Worm (Caenorhabditis elegans) whole organism, L4/young adult: ENCODE data around the gene pas-7.

Experiments
- W03F9.2 ChIP-seq: fragments of 150-350 bp; optimal IDR thresholded peaks from 2 replicates; lab custom pipeline; 2014; ENCODE audit warnings: missing biosample characterization, missing genetic modification characterization
- dao-5 ChIP-seq: sonication (generic microtip); optimal IDR thresholded peaks from 2 replicates; lab custom pipeline; 2016; ENCODE audit warnings: missing genotype, missing genetic modification characterization, moderate library complexity, missing compliant biosample characterization
- him-1 ChIP-seq: sonication (generic microtip); optimal IDR thresholded peaks from 2 replicates; lab custom pipeline; 2016; ENCODE audit warnings: missing genotype, missing genetic modification reagents, missing genetic modification characterization, missing compliant biosample characterization

pas-7 gene

DNA sequence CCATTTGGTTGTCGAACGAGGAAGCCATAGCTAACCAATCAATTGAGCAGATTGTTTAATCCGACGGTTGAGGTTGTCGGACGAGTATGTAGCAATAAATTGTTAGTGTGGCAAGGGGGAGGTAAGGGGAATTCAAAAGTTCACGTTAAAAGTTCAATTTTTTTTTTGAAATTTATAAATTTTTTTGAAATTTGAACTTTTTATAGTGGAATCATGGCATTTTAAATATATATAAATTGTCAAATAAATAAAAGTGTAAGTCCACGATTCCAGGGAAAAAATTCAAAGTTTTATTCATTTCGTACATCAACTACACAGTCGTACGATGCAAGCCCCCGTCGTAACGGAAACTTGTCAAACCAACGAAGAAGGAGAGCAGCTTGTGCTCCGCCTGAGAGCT lies 8.7 kb upstream of the pas-7 start, which contains the start of the genes ZK945.7 and ZK945.8:
Gene ZK945.7, minus strand, starts transcription at position 101 of the 400 bp plus-strand sequence.
Gene ZK945.8, plus strand, starts transcription at position 275 of the 400 bp plus-strand sequence.
- TF ChIP-seq dao-5 (tag; lab: Kevin White, UChicago) = no peak
- no peak for TF ChIP-seq W03F9.2 (tag; lab: Kevin White, UChicago)
- no peak for TF ChIP-seq him-1 (tag; lab: Kevin White, UChicago)

- TF ChIP-seq dao-5 (tag; lab: Kevin White, UChicago) = no peak
- no peak for TF ChIP-seq him-1 (tag; lab: Kevin White, UChicago)
- no peak for TF ChIP-seq W03F9.2 (tag; lab: Kevin White, UChicago)
These were observed 7.2 kb upstream of the pas-7 start, which contains the start of gene ZK945.6 for ce11 chrII:10106870-10107269. TSS of gene ZK945.6 (minus strand) at chrII:10106970.

- TF ChIP-seq dao-5 (tag; lab: Kevin White, UChicago) = no peak
- no peak for TF ChIP-seq him-1 (tag; lab: Kevin White, UChicago)
- TF ChIP-seq W03F9.2 (tag; lab: Kevin White, UChicago) = no peak
These were observed 6.0 kb upstream of the pas-7 start, which contains the start of gene ZK945.4 for ce11 chrII:10105604-10106003. TSS of gene ZK945.4 (minus strand) at chrII:10105704.

DNA sequence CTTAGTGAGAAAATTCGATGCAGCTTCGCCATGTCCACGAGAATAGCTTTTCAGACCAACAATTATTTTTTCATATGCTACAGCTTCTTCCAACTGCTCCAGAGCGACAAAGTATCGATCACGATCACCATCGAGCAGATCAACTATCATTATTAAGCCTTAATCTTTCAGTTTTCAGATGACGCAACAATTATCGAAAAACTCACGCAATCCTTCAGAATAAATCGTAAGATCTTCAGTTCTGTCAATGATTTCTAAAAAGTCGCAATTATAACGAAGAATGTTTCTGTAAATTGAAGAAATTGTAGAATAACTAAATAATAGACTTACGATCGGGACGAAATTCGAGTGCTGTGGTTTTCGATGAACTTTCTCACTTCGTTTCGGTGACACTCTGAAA lies 3.6 kb upstream of the pas-7 start:
- no peak for TF ChIP-seq him-1 (tag; lab: Kevin White, UChicago)
- TF ChIP-seq W03F9.2 (tag; lab: Kevin White, UChicago) = no peak
- no peak for TF ChIP-seq dao-5 (tag; lab: Kevin White, UChicago)

- no peak for TF ChIP-seq W03F9.2 (tag; lab: Kevin White, UChicago)
- TF ChIP-seq dao-5 (tag; lab: Kevin White, UChicago) = no peak
- no peak for TF ChIP-seq him-1 (tag; lab: Kevin White, UChicago)
These were observed 582 bp downstream of the pas-7 start for ce11 chrII:10099072-10099471.

DNA sequence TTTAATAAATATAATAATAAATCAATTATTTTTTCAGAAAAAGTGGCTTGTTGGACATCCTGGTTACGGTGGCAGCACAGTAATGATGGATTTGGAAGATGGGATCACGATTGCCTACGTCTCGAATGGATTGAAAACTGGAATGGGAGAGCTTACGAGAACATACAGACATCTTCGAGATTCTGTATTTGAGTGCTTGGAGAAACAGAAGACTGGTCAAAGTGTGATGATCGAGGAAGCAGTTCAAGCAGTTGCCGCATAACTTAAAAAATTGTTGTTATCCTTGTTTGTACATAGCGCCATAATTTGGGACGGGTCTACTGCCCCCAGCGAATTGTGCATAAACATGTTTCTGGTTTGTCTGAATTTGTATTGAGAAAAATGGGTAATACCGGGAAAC lies 1.2 kb downstream of the pas-7 start:
- no peak for TF ChIP-seq dao-5 (tag; lab: Kevin White, UChicago)
- TF ChIP-seq W03F9.2 (tag; lab: Kevin White, UChicago) = no peak
- TF ChIP-seq him-1 (tag; lab: Kevin White, UChicago) = no peak

ce11 chrII:10095224-10095623 lies 4.4 kb downstream of the pas-7 start:
- TF ChIP-seq W03F9.2 (tag; lab: Kevin White, UChicago) (no peak), him-1 (tag; lab: Kevin White, UChicago) (no peak), dao-5 (tag; lab: Kevin White, UChicago) (no peak)

DNA sequence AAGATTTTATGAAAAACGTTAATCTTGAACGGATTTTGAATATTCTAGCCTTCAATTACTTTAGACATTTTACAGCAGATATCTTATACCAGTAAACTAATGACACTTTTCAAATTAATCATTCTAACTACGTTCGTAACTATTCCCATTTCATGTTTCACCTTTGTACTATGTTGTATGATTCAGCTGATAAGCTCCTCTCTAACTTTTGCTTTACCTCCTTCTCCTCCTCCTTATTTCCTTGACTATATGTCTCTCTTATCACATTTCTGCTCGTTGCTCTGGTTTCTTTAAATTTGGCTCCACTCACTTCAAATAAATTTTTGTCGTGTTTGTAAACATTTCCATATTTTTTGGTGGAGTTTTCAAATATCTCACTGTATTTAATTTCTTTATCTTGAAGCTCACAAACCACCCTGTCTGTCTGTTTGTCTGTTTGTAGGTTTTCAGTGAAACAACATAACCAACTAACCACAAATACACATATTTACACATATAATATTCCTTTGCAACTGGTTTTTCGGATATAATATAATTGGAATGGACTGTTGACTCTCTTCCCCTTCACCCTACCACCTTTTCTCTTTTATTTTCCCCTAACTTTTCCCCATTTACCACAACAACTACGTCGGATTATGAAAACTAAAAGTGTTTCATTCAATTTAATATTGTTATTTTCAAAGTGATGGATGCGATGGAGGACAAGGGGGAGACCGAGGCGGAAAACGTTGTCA lies 5.3 kb downstream of the pas-7 start, which contains the start of gene lact-2:
Gene lact-2, plus strand, starts transcription at position 684 of the 734 bp plus-strand sequence.
- no peak for TF ChIP-seq him-1 (tag; lab: Kevin White, UChicago)
- TF ChIP-seq dao-5 (tag; lab: Kevin White, UChicago) = no peak
- no peak for TF ChIP-seq W03F9.2 (tag; lab: Kevin White, UChicago)

DNA sequence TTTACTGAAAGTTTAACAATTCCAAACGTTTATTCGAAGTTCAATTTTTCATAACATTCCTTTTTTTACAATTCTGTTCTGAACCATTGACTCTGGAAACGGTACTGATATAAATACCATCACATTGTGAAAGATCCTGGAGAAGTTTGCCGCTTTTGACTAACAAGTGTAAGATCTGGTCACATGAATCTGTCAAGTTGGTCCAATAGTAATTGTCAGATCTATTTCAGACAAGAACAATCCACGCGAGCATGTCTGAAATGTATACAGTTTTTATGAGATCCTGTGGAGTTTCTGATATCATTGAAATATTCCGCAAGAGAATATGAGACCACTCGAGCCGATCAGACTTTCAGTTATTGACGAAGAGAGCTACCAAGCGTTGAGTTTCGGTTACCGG lies 6.5 kb downstream of the pas-7 start:
- TF ChIP-seq him-1 (tag; lab: Kevin White, UChicago) = no peak
- TF ChIP-seq dao-5 (tag; lab: Kevin White, UChicago) = no peak
- TF ChIP-seq W03F9.2 (tag; lab: Kevin White, UChicago) = no peak

- TF ChIP-seq W03F9.2 (tag; lab: Kevin White, UChicago) = no peak
- no peak for TF ChIP-seq him-1 (tag; lab: Kevin White, UChicago)
- no peak for TF ChIP-seq dao-5 (tag; lab: Kevin White, UChicago)
These were observed 15.2 kb downstream of the pas-7 start for ce11 chrII:10084482-10084881.

DNA sequence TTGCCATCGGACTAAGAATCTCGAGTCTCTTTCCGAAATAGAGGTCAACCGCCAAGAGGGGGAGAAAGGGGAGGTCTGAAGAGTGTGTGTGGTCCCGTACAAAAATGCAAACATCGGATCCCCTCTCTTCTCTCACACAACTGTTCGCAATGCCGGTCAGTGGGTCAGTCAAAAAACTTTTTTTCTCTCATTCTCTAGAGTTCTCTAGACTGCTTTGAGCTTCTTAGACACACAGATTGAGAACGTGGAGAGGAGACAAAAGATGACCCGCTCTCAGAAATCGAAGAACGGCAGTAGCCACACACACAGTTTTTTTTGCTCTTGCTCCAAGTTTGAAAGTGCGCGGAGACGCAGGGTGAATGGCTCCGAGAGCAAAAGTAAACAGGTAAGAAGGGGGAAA lies 23.9 kb downstream of the pas-7 start:
- no peak for TF ChIP-seq W03F9.2 (tag; lab: Kevin White, UChicago)
- TF ChIP-seq him-1 (tag; lab: Kevin White, UChicago) = no peak
- no peak for TF ChIP-seq dao-5 (tag; lab: Kevin White, UChicago)

DNA sequence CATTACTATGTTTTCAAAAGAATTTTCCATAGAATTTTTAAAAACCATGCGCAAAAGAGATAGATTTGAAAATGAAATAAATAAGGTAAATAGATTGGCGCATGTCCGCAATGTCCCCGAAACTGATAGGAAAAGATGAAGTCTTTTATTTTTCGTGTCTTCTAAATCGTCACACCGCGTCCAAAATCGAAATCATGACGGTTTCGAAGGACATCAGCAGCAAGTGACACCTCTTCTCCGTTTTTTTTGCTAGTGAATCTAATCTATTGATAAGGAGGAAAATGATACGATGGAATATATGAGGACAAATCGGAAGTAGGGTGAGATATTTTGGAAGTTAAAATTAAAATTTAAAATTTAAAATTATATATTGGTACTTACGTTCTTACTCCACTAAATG lies 25.7 kb downstream of the pas-7 start:
- no peak for TF ChIP-seq him-1 (tag; lab: Kevin White, UChicago)
- no peak for TF ChIP-seq dao-5 (tag; lab: Kevin White, UChicago)
- TF ChIP-seq W03F9.2 (tag; lab: Kevin White, UChicago) = no peak

- TF ChIP-seq him-1 (tag; lab: Kevin White, UChicago) (no peak), dao-5 (tag; lab: Kevin White, UChicago) (no peak), W03F9.2 (tag; lab: Kevin White, UChicago) (no peak)
These were observed 31.8 kb downstream of the pas-7 start, which contains the start of gene die-1 for ce11 chrII:10067817-10068216. TSS of gene die-1 (minus strand) at chrII:10067917.
